Worm (Caenorhabditis elegans): ENCODE measurements around the gene dgk-3.

dgk-3 gene

ce11 chrIII:9162634-9163118 is at the start of gene dgk-3:
Gene dgk-3, plus strand, starts transcription at chrIII:9163068.
- no peak for TF ChIP-seq lin-39 (tag; optimal IDR thresholded peaks at IDR 0.05)
- no peak for TF ChIP-seq nhr-76 (tag; optimal IDR thresholded peaks at IDR 0.05)
- TF ChIP-seq ceh-8 (GFP tag; optimal IDR thresholded peaks at IDR 0.05): no peak
- no peak for TF ChIP-seq jun-1 (tag; optimal IDR thresholded peaks at IDR 0.05)
- TF ChIP-seq unc-130 (tag; optimal IDR thresholded peaks at IDR 0.05): no peak
- TF ChIP-seq sox-4 (tag; optimal IDR thresholded peaks at IDR 0.05): peak; percentile 38
- no peak for TF ChIP-seq ceh-63 (GFP tag; optimal IDR thresholded peaks at IDR 0.05)
- TF ChIP-seq Y116A8C.19 (tag; optimal IDR thresholded peaks at IDR 0.05; ENCODE audit: borderline replicate concordance): no peak
- TF ChIP-seq pax-3 (tag; optimal IDR thresholded peaks at IDR 0.05): peak; percentile 58
- peak; percentile 83 for TF ChIP-seq dsc-1 (tag; optimal IDR thresholded peaks at IDR 0.05)
- no peak for TF ChIP-seq hlh-4 (tag; optimal IDR thresholded peaks at IDR 0.05)
- no peak for TF ChIP-seq efl-1 (optimal IDR thresholded peaks at IDR 0.05)
- TF ChIP-seq efl-1 (GFP tag; optimal IDR thresholded peaks at IDR 0.05 in 1 of 2): peak in 1 of 2 experiments; percentile 69
- TF ChIP-seq fkh-8 (tag; optimal IDR thresholded peaks at IDR 0.05): peak; percentile 44
- TF ChIP-seq ets-5 (GFP tag; IDR thresholded peaks at IDR 0.05): no peak
- no peak for TF ChIP-seq alr-1 (tag; optimal IDR thresholded peaks at IDR 0.05; ENCODE audit: borderline replicate concordance)
- no peak for TF ChIP-seq sup-37 (GFP tag; optimal IDR thresholded peaks at IDR 0.05)

- TF ChIP-seq lir-3 (tag; optimal IDR thresholded peaks at IDR 0.05; ENCODE audit: poor library complexity) (no peak), nhr-47 (tag; optimal IDR thresholded peaks at IDR 0.05) (no peak), lsy-2 (tag; optimal IDR thresholded peaks at IDR 0.05) (no peak), blmp-1 (tag; optimal IDR thresholded peaks at IDR 0.05) (peak; percentile 0), ceh-82 (tag; optimal IDR thresholded peaks at IDR 0.05) (no peak), nhr-19 (GFP tag; conservative IDR thresholded peaks at IDR 0.05) (no peak)
These were observed 48.8 kb upstream of the dgk-3 start for ce11 chrIII:9114076-9114475.

DNA sequence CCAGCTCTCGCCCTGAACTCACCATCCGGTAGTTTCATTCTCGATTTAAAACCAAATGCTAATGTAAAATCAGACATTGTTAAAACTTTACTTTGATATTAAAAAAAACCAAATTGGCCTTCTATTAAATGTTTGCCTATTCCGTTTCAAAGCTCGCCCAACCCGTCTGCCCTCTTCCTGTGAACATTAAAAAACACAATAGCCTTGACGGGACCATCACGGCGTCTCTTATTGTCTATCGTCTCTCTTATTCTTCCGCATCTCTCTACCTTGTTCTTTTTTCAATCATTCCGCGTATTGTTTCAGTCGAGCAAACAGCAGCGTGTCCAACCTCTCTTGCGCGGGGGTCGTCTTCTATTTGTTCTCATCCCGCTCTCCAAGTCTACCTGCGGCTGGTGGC is 48.2 kb upstream of the dgk-3 start, which contains the start of gene ZK512.1:
TSS of gene ZK512.1 (plus strand) at position 301 of the 400 bp plus-strand sequence.
- TF ChIP-seq nhr-47 (tag; optimal IDR thresholded peaks at IDR 0.05): no peak
- TF ChIP-seq efl-1 (optimal IDR thresholded peaks at IDR 0.05): no peak
- peak in 1 of 2 experiments; percentile 65 for TF ChIP-seq efl-1 (GFP tag; optimal IDR thresholded peaks at IDR 0.05 in 1 of 2)
- TF ChIP-seq sptf-1 (tag; optimal IDR thresholded peaks at IDR 0.05): no peak
- no peak for TF ChIP-seq sup-37 (GFP tag; optimal IDR thresholded peaks at IDR 0.05)

DNA sequence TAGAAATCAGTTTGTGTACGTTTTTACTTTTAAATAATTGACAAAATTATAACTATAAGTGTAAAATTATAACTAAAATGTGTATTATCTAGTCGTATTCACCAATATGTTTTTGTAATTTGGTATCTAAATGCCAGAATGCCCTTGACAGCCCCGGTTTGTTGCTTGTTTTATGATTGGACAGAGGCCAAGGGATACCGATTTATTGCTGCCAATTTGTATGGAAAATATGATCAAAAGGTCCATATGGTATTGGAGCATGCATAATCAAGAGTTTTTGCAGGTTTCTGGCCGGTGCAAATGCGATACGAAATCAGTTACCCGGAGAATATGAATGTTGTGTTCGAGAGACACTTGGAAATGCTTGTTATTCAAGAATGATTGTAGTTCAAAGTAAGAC is 47.1 kb upstream of the dgk-3 start:
- TF ChIP-seq lin-13 (GFP tag; optimal IDR thresholded peaks at IDR 0.05) (no peak), mab-9 (GFP tag; IDR thresholded peaks at IDR 0.05) (no peak), lin-35 (GFP tag; optimal IDR thresholded peaks at IDR 0.05) (no peak), isw-1 (GFP tag; IDR thresholded peaks at IDR 0.05) (no peak), mdl-1 (tag; optimal IDR thresholded peaks at IDR 0.05) (no peak), tbx-2 (tag; optimal IDR thresholded peaks at IDR 0.05) (no peak), lin-15B (tag; optimal IDR thresholded peaks at IDR 0.05) (no peak), C34B4.2 (tag; optimal IDR thresholded peaks at IDR 0.05) (no peak), ceh-82 (tag; optimal IDR thresholded peaks at IDR 0.05) (no peak), irx-1 (tag; optimal IDR thresholded peaks at IDR 0.05) (no peak), elt-2 (tag; optimal IDR thresholded peaks at IDR 0.05) (no peak), skn-1 (tag; optimal IDR thresholded peaks at IDR 0.05) (no peak), hlh-4 (tag; optimal IDR thresholded peaks at IDR 0.05) (no peak), unc-86 (tag; optimal IDR thresholded peaks at IDR 0.05) (no peak), Y116A8C.19 (tag; optimal IDR thresholded peaks at IDR 0.05; ENCODE audit: borderline replicate concordance) (no peak)
